Fruit fly (Drosophila melanogaster) Kc167 (cell line): ENCODE data around the gene CG17168.

Source experiments
- Myc ChIP-seq: fragments of >200 bp; optimal IDR thresholded peaks from 2 replicates; lab custom pipeline; 2017; ENCODE audit warnings: missing external identifiers
- Sin3A ChIP-seq: fragments of >200 bp; optimal IDR thresholded peaks from 2 replicates; lab custom pipeline; 2018; ENCODE audit warnings: missing external identifiers
- h ChIP-seq: fragments of >200 bp; optimal IDR thresholded peaks from 3 replicates; lab custom pipeline; 2018; ENCODE audit warnings: missing external identifiers
- insv ChIP-seq: fragments of >200 bp; optimal IDR thresholded peaks from 3 replicates; lab custom pipeline; 2018; ENCODE audit warnings: missing external identifiers
- psq ChIP-seq: fragments of >200 bp; optimal IDR thresholded peaks from 2 replicates; lab custom pipeline; 2017; ENCODE audit warnings: missing external identifiers
- ttk ChIP-seq: sonication (Bioruptor generic); optimal IDR thresholded peaks from 2 replicates; lab custom pipeline; 2017; ENCODE audit warnings: missing external identifiers

dm6 chrX:23071237-23071688, 11.3 kb upstream of the CG17168 start:
- TF ChIP-seq Sin3A (lab: Kevin White, UChicago) (no peak), insv (lab: Kevin White, UChicago) (no peak), Myc (lab: Kevin White, UChicago) (no peak), h (lab: Kevin White, UChicago) (no peak), psq (lab: Kevin White, UChicago) (no peak), ttk (lab: Kevin White, UChicago) (no peak)
